Fruit fly (Drosophila melanogaster) whole organism, embryonic: ENCODE measurements around the gene CG1764.

Source experiments
- Ada2b ChIP-seq: fragments of 200-800 bp; sonication (Bioruptor generic); IDR thresholded peaks from 2 replicates; pipeline ENCODE4 v1.3.6; 2022; ENCODE audit warnings: missing biosample characterization, missing genetic modification characterization
- CG10321 ChIP-seq: fragments of 200-800 bp; sonication (Bioruptor generic); IDR thresholded peaks from 2 replicates; pipeline ENCODE4 v1.3.6; 2022; ENCODE audit warnings: missing biosample characterization, missing genetic modification characterization
- CG10654 ChIP-seq: fragments of 200-800 bp; sonication (Bioruptor generic); optimal IDR thresholded peaks from 2 replicates; lab custom pipeline; 2016; ENCODE audit warnings: missing biosample characterization, missing genetic modification characterization
- CG11456 ChIP-seq: fragments of 200-800 bp; sonication (Bioruptor generic); IDR thresholded peaks from 3 replicates; pipeline ENCODE4 v1.3.6; 2022; ENCODE audit warnings: missing biosample characterization, missing genetic modification characterization
- CG12104 ChIP-seq: fragments of 200-800 bp; sonication (Bioruptor generic); optimal IDR thresholded peaks from 3 replicates; lab custom pipeline; 2016; ENCODE audit warnings: missing biosample characterization, missing genetic modification characterization
- CG13894 ChIP-seq: fragments of 200-800 bp; sonication (Bioruptor generic); optimal IDR thresholded peaks from 3 replicates; lab custom pipeline; 2018; ENCODE audit warnings: missing biosample characterization, mild to moderate bottlenecking, missing genetic modification characterization, moderate library complexity
- CG15073 ChIP-seq: fragments of 200-800 bp; sonication (Bioruptor generic); optimal IDR thresholded peaks from 2 replicates; lab custom pipeline; 2016; ENCODE audit warnings: missing biosample characterization, missing genetic modification characterization
- CG15514 ChIP-seq: fragments of 200-800 bp; sonication (Bioruptor generic); optimal IDR thresholded peaks from 3 replicates; lab custom pipeline; 2017; ENCODE audit warnings: missing biosample characterization, missing genetic modification characterization, mild to moderate bottlenecking, moderate library complexity, missing genetic modification reagents
- CG15696 ChIP-seq: fragments of 200-800 bp; sonication (Bioruptor generic); optimal IDR thresholded peaks from 2 replicates; lab custom pipeline; 2019; ENCODE audit warnings: missing biosample characterization, mild to moderate bottlenecking, missing genetic modification characterization, moderate library complexity
- CG1603 ChIP-seq: fragments of 200-800 bp; sonication (Bioruptor generic); optimal IDR thresholded peaks from 2 replicates; lab custom pipeline; 2019; ENCODE audit warnings: missing biosample characterization, mild to moderate bottlenecking, missing genetic modification characterization, moderate library complexity
- CG1647 ChIP-seq: fragments of 200-800 bp; sonication (Bioruptor generic); optimal IDR thresholded peaks from 3 replicates; lab custom pipeline; 2016; ENCODE audit warnings: missing biosample characterization, missing genetic modification characterization
- CG16779 ChIP-seq: fragments of 200-800 bp; sonication (Bioruptor generic); IDR thresholded peaks from 2 replicates; pipeline ENCODE4 v1.3.6; 2022; ENCODE audit warnings: missing biosample characterization, missing genetic modification characterization
- CG18011 ChIP-seq: fragments of 200-800 bp; sonication (Bioruptor generic); optimal IDR thresholded peaks from 2 replicates; lab custom pipeline; 2017; ENCODE audit warnings: missing biosample characterization, missing genetic modification characterization, mild to moderate bottlenecking, moderate library complexity, missing genotype
- CG18262 ChIP-seq: fragments of 200-800 bp; optimal IDR thresholded peaks from 3 replicates; lab custom pipeline; 2019; ENCODE audit warnings: missing biosample characterization, mild to moderate bottlenecking, missing genetic modification characterization, moderate library complexity
- CG2129 ChIP-seq: fragments of 200-800 bp; sonication (Bioruptor generic); IDR thresholded peaks from 2 replicates; pipeline ENCODE4 v1.3.6; 2022; ENCODE audit warnings: missing biosample characterization, missing genetic modification characterization; ENCODE audit not compliant: partially characterized antibody
- CG30431 ChIP-seq: fragments of 200-800 bp; sonication (Bioruptor generic); optimal IDR thresholded peaks from 2 replicates; lab custom pipeline; 2017; ENCODE audit warnings: missing biosample characterization, missing genetic modification characterization
- CG31441 ChIP-seq: fragments of 200-800 bp; sonication (Bioruptor generic); IDR thresholded peaks from 2 replicates; pipeline ENCODE4 v1.3.6; 2022; ENCODE audit warnings: missing biosample characterization, missing genetic modification characterization
- CG32772 ChIP-seq: fragments of 200-800 bp; sonication (Bioruptor generic); IDR thresholded peaks from 2 replicates; pipeline ENCODE4 v1.3.6; 2022; ENCODE audit warnings: missing biosample characterization, missing genetic modification characterization
- CG3995 ChIP-seq: fragments of 200-800 bp; sonication (Bioruptor generic); optimal IDR thresholded peaks from 3 replicates; lab custom pipeline; 2016; ENCODE audit warnings: missing biosample characterization, missing genetic modification characterization
- CG4360 ChIP-seq: fragments of 200-800 bp; sonication (Bioruptor generic); IDR thresholded peaks from 2 replicates; pipeline ENCODE4 v1.3.6; 2022; ENCODE audit warnings: missing biosample characterization, missing genetic modification characterization
- CG5180 ChIP-seq: fragments of 200-800 bp; sonication (Bioruptor generic); optimal IDR thresholded peaks from 3 replicates; lab custom pipeline; 2017; ENCODE audit warnings: missing biosample characterization, missing genetic modification characterization, mild to moderate bottlenecking, moderate library complexity, missing genetic modification reagents
- CG6175 ChIP-seq: fragments of 200-800 bp; sonication (Bioruptor generic); IDR thresholded peaks from 3 replicates; pipeline ENCODE4 v1.3.6; 2022; ENCODE audit warnings: missing biosample characterization, missing genetic modification characterization
- CG7556 ChIP-seq: fragments of 200-800 bp; sonication (Bioruptor generic); optimal IDR thresholded peaks from 2 replicates; lab custom pipeline; 2017; ENCODE audit warnings: missing biosample characterization, mild to moderate bottlenecking, missing genetic modification characterization
- CG7928 ChIP-seq: fragments of 200-800 bp; sonication (Bioruptor generic); optimal IDR thresholded peaks from 2 replicates; lab custom pipeline; 2017; ENCODE audit warnings: missing biosample characterization, mild to moderate bottlenecking, missing genetic modification characterization
- CG7987 ChIP-seq: fragments of 200-800 bp; sonication (Bioruptor generic); optimal IDR thresholded peaks from 2 replicates; lab custom pipeline; 2018; ENCODE audit warnings: missing biosample characterization, mild to moderate bottlenecking, missing genetic modification characterization, moderate library complexity
- CG8359 ChIP-seq: fragments of 200-800 bp; sonication (Bioruptor generic); optimal IDR thresholded peaks from 2 replicates; lab custom pipeline; 2017; ENCODE audit warnings: missing biosample characterization, mild to moderate bottlenecking, missing genetic modification characterization, borderline replicate concordance
- CG8765 ChIP-seq: fragments of 200-800 bp; sonication (Bioruptor generic); IDR thresholded peaks from 2 replicates; pipeline ENCODE4 v1.3.6; 2022; ENCODE audit warnings: missing biosample characterization, missing genetic modification characterization
- CG8924 ChIP-seq: fragments of 200-800 bp; optimal IDR thresholded peaks from 3 replicates; lab custom pipeline; 2019; ENCODE audit warnings: missing biosample characterization, mild to moderate bottlenecking, missing genetic modification characterization, moderate library complexity
- CG9797 ChIP-seq: fragments of 200-800 bp; sonication (Bioruptor generic); optimal IDR thresholded peaks from 3 replicates; lab custom pipeline; 2018; ENCODE audit warnings: missing biosample characterization, mild to moderate bottlenecking, missing genetic modification characterization
- CG9932 ChIP-seq: fragments of 200-800 bp; sonication (Bioruptor generic); IDR thresholded peaks from 2 replicates; pipeline ENCODE4 v1.3.6; 2022; ENCODE audit warnings: missing biosample characterization, missing genetic modification characterization
- CTCF ChIP-seq: fragments of 200-800 bp; sonication (Bioruptor generic); optimal IDR thresholded peaks from 2 replicates; lab custom pipeline; 2017; ENCODE audit warnings: missing biosample characterization, mild to moderate bottlenecking, missing genetic modification characterization, moderate library complexity
- Dip3 ChIP-seq: fragments of 200-800 bp; sonication (Bioruptor generic); optimal IDR thresholded peaks from 3 replicates; lab custom pipeline; 2016; ENCODE audit warnings: missing biosample characterization, missing genetic modification characterization
- Fer2 ChIP-seq: fragments of 200-800 bp; sonication (Bioruptor generic); optimal IDR thresholded peaks from 2 replicates; lab custom pipeline; 2018; ENCODE audit warnings: missing biosample characterization, mild to moderate bottlenecking, missing genetic modification characterization, moderate library complexity
- Hr78 ChIP-seq, 2 experiments: fragments of 200-800 bp in 1 of 2; fragments of >200 bp in 1 of 2; sonication (Bioruptor generic) in 1 of 2; optimal IDR thresholded peaks; 2 replicates each; lab custom pipeline; 2017 to 2019; ENCODE audit warnings: missing biosample characterization in 2 of 2, missing genetic modification characterization in 2 of 2, mild to moderate bottlenecking in 1 of 2, moderate library complexity in 1 of 2
- Med ChIP-seq: fragments of 200-800 bp; sonication (Bioruptor generic); peaks from one replicate; lab custom pipeline; 2016; ENCODE audit warnings: missing biosample characterization, missing genetic modification characterization, mild to moderate bottlenecking, inconsistent platforms, moderate library complexity
- NFAT ChIP-seq: fragments of 200-800 bp; sonication (Bioruptor generic); IDR thresholded peaks from 2 replicates; pipeline ENCODE4 v1.3.6; 2022; ENCODE audit warnings: missing biosample characterization, missing genetic modification characterization
- Nf-YB ChIP-seq: fragments of 200-800 bp; sonication (Bioruptor generic); optimal IDR thresholded peaks from 3 replicates; lab custom pipeline; 2019; ENCODE audit warnings: missing biosample characterization, mild to moderate bottlenecking, missing genetic modification characterization, moderate library complexity
- Opbp ChIP-seq: fragments of 200-800 bp; sonication (Bioruptor generic); IDR thresholded peaks from 3 replicates; pipeline ENCODE4 v1.3.6; 2022; ENCODE audit warnings: missing biosample characterization, missing genetic modification characterization; ENCODE audit not compliant: partially characterized antibody
- Rx ChIP-seq: fragments of 200-800 bp; sonication (Bioruptor generic); IDR thresholded peaks from 2 replicates; pipeline ENCODE4 v1.3.6; 2022; ENCODE audit warnings: missing biosample characterization, missing genetic modification characterization
- Sox100B ChIP-seq: fragments of 200-800 bp; sonication (Bioruptor generic); optimal IDR thresholded peaks from 3 replicates; lab custom pipeline; 2018; ENCODE audit warnings: missing biosample characterization, mild to moderate bottlenecking, missing genetic modification characterization
- Taf1 ChIP-seq: fragments of 200-800 bp; sonication (Bioruptor generic); IDR thresholded peaks from 2 replicates; pipeline ENCODE4 v1.3.6; 2022; ENCODE audit warnings: missing biosample characterization, missing genetic modification characterization
- ap ChIP-seq: fragments of 200-800 bp; sonication (Bioruptor generic); IDR thresholded peaks from 2 replicates; pipeline ENCODE4 v1.3.6; 2022; ENCODE audit warnings: missing biosample characterization, missing genetic modification characterization
- bab2 ChIP-seq: fragments of 200-800 bp; sonication (Bioruptor generic); optimal IDR thresholded peaks from 2 replicates; lab custom pipeline; 2016; ENCODE audit warnings: missing biosample characterization, missing genetic modification characterization
- dm ChIP-seq: fragments of 200-800 bp; sonication (Bioruptor generic); optimal IDR thresholded peaks from 3 replicates; lab custom pipeline; 2016; ENCODE audit warnings: missing biosample characterization, missing genetic modification characterization
- h ChIP-seq: fragments of >200 bp; optimal IDR thresholded peaks from 2 replicates; lab custom pipeline; 2017
- ham ChIP-seq: fragments of 200-800 bp; sonication (Bioruptor generic); IDR thresholded peaks from 2 replicates; pipeline ENCODE4 v1.3.6; 2022; ENCODE audit warnings: missing biosample characterization, missing genetic modification characterization
- her ChIP-seq: fragments of 200-800 bp; sonication (Bioruptor generic); optimal IDR thresholded peaks from 2 replicates; lab custom pipeline; 2016; ENCODE audit warnings: missing biosample characterization, missing genetic modification characterization
- onecut ChIP-seq: fragments of 200-800 bp; sonication (Bioruptor generic); IDR thresholded peaks from 2 replicates; pipeline ENCODE4 v1.3.6; 2022; ENCODE audit warnings: missing biosample characterization, missing genetic modification characterization
- p53 ChIP-seq: fragments of 200-800 bp; sonication (Bioruptor generic); optimal IDR thresholded peaks from 2 replicates; lab custom pipeline; 2016; ENCODE audit warnings: missing biosample characterization, missing genetic modification characterization
- sc ChIP-seq, 3 experiments: fragments of >200 bp in 2 of 3; fragments of 200-800 bp in 1 of 3; sonication (Bioruptor generic) in 1 of 3; optimal IDR thresholded peaks; 2 replicates in 2 of 3; 3 replicates in 1 of 3; lab custom pipeline; 2017; ENCODE audit warnings: mild to moderate bottlenecking in 1 of 3, missing biosample characterization in 1 of 3, missing genetic modification characterization in 1 of 3, missing genetic modification reagents in 1 of 3
- sens-2 ChIP-seq: fragments of 200-800 bp; sonication (Bioruptor generic); IDR thresholded peaks from 2 replicates; pipeline ENCODE4 v1.3.6; 2022; ENCODE audit warnings: missing biosample characterization, missing genetic modification characterization
- zf30C ChIP-seq: fragments of 200-800 bp; sonication (Bioruptor generic); optimal IDR thresholded peaks from 3 replicates; lab custom pipeline; 2018; ENCODE audit warnings: missing biosample characterization, mild to moderate bottlenecking, missing genetic modification characterization

The CG1764 gene

dm6 chrX:13287854-13288376 is 14.3 kb downstream of the CG1764 start, which contains the start of gene Remo (continued):
- TF ChIP-seq Ada2b (GFP tag; lab: Robert Waterston, UW): no peak
- no peak for TF ChIP-seq CG30431 (GFP tag; lab: Kevin White, UChicago)
- no peak for TF ChIP-seq CG12104 (GFP tag; lab: Kevin White, UChicago)
- no peak for TF ChIP-seq CG6175 (GFP tag; lab: Robert Waterston, UW)
- no peak for TF ChIP-seq p53 (GFP tag; lab: Kevin White, UChicago)
- peak in 1 of 2 experiments; percentile 95 for TF ChIP-seq Hr78 (GFP tag; optimal IDR thresholded peaks at IDR 0.05; lab: Kevin White, UChicago)
- peak; percentile 91 for TF ChIP-seq zf30C
- TF ChIP-seq NFAT: no peak
- TF ChIP-seq CTCF (GFP tag; lab: Kevin White, UChicago): peak; percentile 40
- no peak for TF ChIP-seq CG8359 (GFP tag; lab: Kevin White, UChicago)
- no peak for TF ChIP-seq CG5180 (GFP tag; lab: Kevin White, UChicago)
- peak; percentile 29 for TF ChIP-seq CG7928 (GFP tag; lab: Kevin White, UChicago)
- TF ChIP-seq CG31441 (GFP tag; lab: Robert Waterston, UW): no peak
- no peak for TF ChIP-seq Dip3 (GFP tag; lab: Kevin White, UChicago)
- TF ChIP-seq h (lab: Kevin White, UChicago): no peak
- TF ChIP-seq CG7987: no peak
- TF ChIP-seq CG7556 (GFP tag; lab: Kevin White, UChicago): no peak
- TF ChIP-seq dm (GFP tag; lab: Kevin White, UChicago): no peak
- TF ChIP-seq CG11456 (GFP tag; lab: Robert Waterston, UW): no peak
- TF ChIP-seq ham (GFP tag; lab: Robert Waterston, UW): no peak
- no peak for TF ChIP-seq bab2 (GFP tag; lab: Kevin White, UChicago)
- peak; percentile 44 for TF ChIP-seq Med
- no peak for TF ChIP-seq Taf1
- TF ChIP-seq CG9797 (GFP tag; lab: Kevin White, UChicago): peak; percentile 78
- peak; percentile 58 for TF ChIP-seq CG15514
- TF ChIP-seq Rx (GFP tag; lab: Robert Waterston, UW): no peak
- TF ChIP-seq CG15073 (GFP tag; lab: Kevin White, UChicago): no peak
- TF ChIP-seq CG10654 (GFP tag; lab: Kevin White, UChicago): no peak
- no peak for TF ChIP-seq CG8765
- TF ChIP-seq CG4360 (GFP tag; lab: Robert Waterston, UW): peak; percentile 89
- TF ChIP-seq Opbp (GFP tag; lab: Robert Waterston, UW): peak; percentile 76
- TF ChIP-seq CG3995 (GFP tag; lab: Kevin White, UChicago): peak; percentile 11
- TF ChIP-seq CG32772 (GFP tag; lab: Robert Waterston, UW): no peak
- TF ChIP-seq CG2129: peak; percentile 31; the same call in 1 of the 2 replicates
- no peak for TF ChIP-seq CG1603 (tag; lab: Kevin White, UChicago)
- TF ChIP-seq ap (GFP tag; lab: Robert Waterston, UW): no peak
- no peak for TF ChIP-seq sc (optimal IDR thresholded peaks at IDR 0.05; lab: Kevin White, UChicago)
- no peak for TF ChIP-seq sc (GFP tag; optimal IDR thresholded peaks at IDR 0.05; lab: Kevin White, UChicago)
- no peak for TF ChIP-seq CG10321
- no peak for TF ChIP-seq onecut (GFP tag; lab: Robert Waterston, UW)
- TF ChIP-seq CG1647 (GFP tag; lab: Kevin White, UChicago): no peak
- peak; percentile 51 for TF ChIP-seq CG13894 (tag; lab: Kevin White, UChicago)
- peak; percentile 15; the same call in 1 of the 2 replicates for TF ChIP-seq CG9932 (GFP tag; lab: Robert Waterston, UW)
- no peak for TF ChIP-seq sens-2 (GFP tag; lab: Robert Waterston, UW)
- no peak for TF ChIP-seq Fer2 (tag; lab: Kevin White, UChicago)
- no peak for TF ChIP-seq Sox100B (GFP tag; lab: Kevin White, UChicago)
- TF ChIP-seq her (GFP tag; lab: Kevin White, UChicago): no peak
- TF ChIP-seq CG18262 (tag; lab: Kevin White, UChicago): no peak
- TF ChIP-seq CG18011 (GFP tag; lab: Kevin White, UChicago): no peak
- no peak for TF ChIP-seq Nf-YB
- TF ChIP-seq CG8924 (tag; lab: Kevin White, UChicago): peak; percentile 46
- no peak for TF ChIP-seq CG16779 (GFP tag; lab: Robert Waterston, UW)
- no peak for TF ChIP-seq CG15696 (tag; lab: Kevin White, UChicago)
